Fruit fly (Drosophila melanogaster): Measurements from ENCODE around the gene CG10252.

DNA sequence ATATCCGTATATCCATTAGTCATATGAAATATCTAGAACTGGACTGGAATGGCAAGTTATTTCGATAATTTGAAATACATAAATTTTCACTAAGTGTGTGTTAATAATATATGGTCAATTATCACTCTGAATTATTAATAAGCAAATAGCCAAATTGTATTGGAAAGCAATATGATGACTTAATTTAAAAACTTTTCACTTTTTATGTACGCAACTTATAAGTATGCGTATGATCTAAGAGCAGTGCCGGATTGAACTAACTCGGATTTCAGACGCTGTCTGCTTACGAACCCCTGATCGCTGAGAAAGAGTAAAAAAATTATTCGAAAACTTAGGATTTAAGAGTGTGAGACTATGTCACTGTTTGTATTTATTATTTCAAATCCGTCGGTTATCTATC lies 25.5 kb upstream of the CG10252 start, which contains the start of gene CG10232:
- no peak for TF ChIP-seq Dll (optimal IDR thresholded peaks at IDR 0.05)
- no peak for TF ChIP-seq psq (optimal IDR thresholded peaks at IDR 0.05)
- TF ChIP-seq pan (optimal IDR thresholded peaks at IDR 0.05): no peak

Measured in whole organism.